In genomic region chr2L:21051873-21052736, dm6 we compare ENCODE assay signal across 4 fruit fly cellular contexts.
TF ChIP-seq lines count a peak whose summit lies in the region.

CG42238 (minus strand) TSS chr2L:21052164.

TF ChIP-seq in whole organism, adult, 20 proteins besides CTCF, POLR2A, EP300 and RAD21 (continued from another document):
- TF ChIP-seq kay (GFP tag; lab: Kevin White, UChicago; ENCODE audit: borderline replicate concordance), result no peak
- TF ChIP-seq cic (GFP tag; optimal IDR thresholded peaks at IDR 0.05; lab: Kevin White, UChicago), result no peak
TF ChIP-seq in whole organism, adult: peak in this region for 4.

TF ChIP-seq in whole organism, embryonic, 481 proteins besides CTCF, POLR2A, EP300 and RAD21 (continued from another document and continues in another):
- peak; percentile 6; the same call in 1 of the 2 replicates for TF ChIP-seq sisA (GFP tag; IDR thresholded peaks at IDR 0.05; lab: Robert Waterston, UW)
- TF ChIP-seq Bgb (GFP tag; IDR thresholded peaks at IDR 0.05; lab: Robert Waterston, UW; ENCODE audit: partially characterized antibody), result peak; percentile 54; the same call in 1 of the 2 replicates
- TF ChIP-seq sens-2 (GFP tag; IDR thresholded peaks at IDR 0.05; lab: Robert Waterston, UW), result no peak
- TF ChIP-seq CoRest (tag; optimal IDR thresholded peaks at IDR 0.05; lab: Kevin White, UChicago), result peak; percentile 24
- no peak for TF ChIP-seq danr (GFP tag; IDR thresholded peaks at IDR 0.05; lab: Robert Waterston, UW)
- TF ChIP-seq CG12769 (tag; optimal IDR thresholded peaks at IDR 0.05; lab: Kevin White, UChicago), result peak; percentile 40
- TF ChIP-seq CG14050 (GFP tag; IDR thresholded peaks at IDR 0.05; lab: Robert Waterston, UW), result peak; percentile 34; the same call in 1 of the 3 replicates
- no peak for TF ChIP-seq bigmax (GFP tag; optimal IDR thresholded peaks at IDR 0.05; lab: Kevin White, UChicago)
- no peak for TF ChIP-seq pros (GFP tag; optimal IDR thresholded peaks at IDR 0.05; lab: Kevin White, UChicago)
- TF ChIP-seq Sox100B (GFP tag; optimal IDR thresholded peaks at IDR 0.05; lab: Kevin White, UChicago), result no peak
- peak; percentile 23 for TF ChIP-seq ERR (GFP tag; optimal IDR thresholded peaks at IDR 0.05; lab: Kevin White, UChicago)
- no peak for TF ChIP-seq rib (GFP tag; IDR thresholded peaks at IDR 0.05; lab: Robert Waterston, UW)
- peak; percentile 28 for TF ChIP-seq CG7987 (GFP tag; optimal IDR thresholded peaks at IDR 0.05; lab: Kevin White, UChicago)
- TF ChIP-seq gsb-n (tag; optimal IDR thresholded peaks at IDR 0.05; lab: Kevin White, UChicago), result peak; percentile 15
- peak; percentile 47; the same call in 1 of the 2 replicates for TF ChIP-seq CG13287 (GFP tag; IDR thresholded peaks at IDR 0.05; lab: Robert Waterston, UW; ENCODE audit: partially characterized antibody)
- TF ChIP-seq CG6791 (GFP tag; IDR thresholded peaks at IDR 0.05; lab: Robert Waterston, UW; ENCODE audit: partially characterized antibody), result 0 out of 3 replicates have a peak, but pooled peaks have one; percentile 13
- TF ChIP-seq CG1647 (GFP tag; optimal IDR thresholded peaks at IDR 0.05; lab: Kevin White, UChicago), result no peak
- peak; percentile 10; the same call in 1 of the 3 replicates for TF ChIP-seq ken (GFP tag; IDR thresholded peaks at IDR 0.05; lab: Robert Waterston, UW)
- TF ChIP-seq Hr51 (GFP tag; optimal IDR thresholded peaks at IDR 0.05; lab: Kevin White, UChicago), result no peak
- TF ChIP-seq CHES-1-like (GFP tag; optimal IDR thresholded peaks at IDR 0.05; lab: Kevin White, UChicago), result peak; percentile 29
- peak; percentile 9 for TF ChIP-seq CG13624 (GFP tag; optimal IDR thresholded peaks at IDR 0.05; lab: Kevin White, UChicago)
- peak; percentile 79 for TF ChIP-seq Kr (GFP tag; optimal IDR thresholded peaks at IDR 0.05; lab: Kevin White, UChicago)
- no peak for TF ChIP-seq CG14965 (GFP tag; optimal IDR thresholded peaks at IDR 0.05; lab: Kevin White, UChicago; ENCODE audit: borderline replicate concordance)
- peak; percentile 1 for TF ChIP-seq nerfin-1 (tag; optimal IDR thresholded peaks at IDR 0.05; lab: Kevin White, UChicago)
- TF ChIP-seq CG17385 (GFP tag; optimal IDR thresholded peaks at IDR 0.05; lab: Kevin White, UChicago), result no peak
- no peak for TF ChIP-seq lov (optimal IDR thresholded peaks at IDR 0.05; lab: Kevin White, UChicago)
- 0 out of 3 replicates have a peak, but pooled peaks have one; percentile 50 for TF ChIP-seq lov (GFP tag; IDR thresholded peaks at IDR 0.05; lab: Robert Waterston, UW)
- TF ChIP-seq gfzf (GFP tag; optimal IDR thresholded peaks at IDR 0.05; lab: Kevin White, UChicago), result peak; percentile 88
- no peak for TF ChIP-seq CG1529 (GFP tag; optimal IDR thresholded peaks at IDR 0.05; lab: Kevin White, UChicago)
- TF ChIP-seq CG12659 (GFP tag; optimal IDR thresholded peaks at IDR 0.05; lab: Kevin White, UChicago), result peak; percentile 46
- TF ChIP-seq NC2β (GFP tag; optimal IDR thresholded peaks at IDR 0.05; lab: Kevin White, UChicago), result no peak
- peak; percentile 40; the same call in 1 of the 2 replicates for TF ChIP-seq CG32532 (GFP tag; IDR thresholded peaks at IDR 0.05; lab: Robert Waterston, UW)
- TF ChIP-seq nom (GFP tag; optimal IDR thresholded peaks at IDR 0.05; lab: Kevin White, UChicago), result peak; percentile 0
- peak; percentile 0 for TF ChIP-seq gem (tag; optimal IDR thresholded peaks at IDR 0.05; lab: Kevin White, UChicago)
- TF ChIP-seq E2f1 (GFP tag; IDR thresholded peaks at IDR 0.05; lab: Robert Waterston, UW), result peak; percentile 7; the same call in 1 of the 2 replicates
- peak; percentile 60 for TF ChIP-seq Myb (GFP tag; optimal IDR thresholded peaks at IDR 0.05; lab: Kevin White, UChicago)
- no peak for TF ChIP-seq Dek (tag; optimal IDR thresholded peaks at IDR 0.05; lab: Kevin White, UChicago)
- TF ChIP-seq Poxn (GFP tag; IDR thresholded peaks at IDR 0.05; lab: Robert Waterston, UW), result no peak
- TF ChIP-seq ci (GFP tag; IDR thresholded peaks at IDR 0.05; lab: Robert Waterston, UW), result peak; percentile 62; the same call in 2 of the 3 replicates
- 0 out of 2 replicates have a peak, but pooled peaks have one; percentile 23 for TF ChIP-seq Xrp1 (GFP tag; IDR thresholded peaks at IDR 0.05; lab: Robert Waterston, UW)

TF ChIP-seq in whole organism, prepupa, 60 proteins besides CTCF, POLR2A, EP300 and RAD21 (continued from another document):
- TF ChIP-seq CG15336 (GFP tag; IDR thresholded peaks at IDR 0.05; lab: Robert Waterston, UW) (no peak), dsx (GFP tag; optimal IDR thresholded peaks at IDR 0.05; lab: Kevin White, UChicago; ENCODE audit: poor library complexity, severe bottlenecking) (no peak), CG34406 (GFP tag; optimal IDR thresholded peaks at IDR 0.05; lab: Kevin White, UChicago) (no peak), CG11762 (GFP tag; optimal IDR thresholded peaks at IDR 0.05; lab: Kevin White, UChicago; ENCODE audit: insufficient read depth) (no peak), CG6808 (GFP tag; optimal IDR thresholded peaks at IDR 0.05; lab: Kevin White, UChicago) (no peak), vri (GFP tag; optimal IDR thresholded peaks at IDR 0.05; lab: Kevin White, UChicago) (peak; percentile 4), CG32006 (GFP tag; optimal IDR thresholded peaks at IDR 0.05; lab: Kevin White, UChicago) (no peak), Smox (GFP tag; optimal IDR thresholded peaks at IDR 0.05; lab: Kevin White, UChicago) (no peak), Eip78C (GFP tag; lab: Kevin White, UChicago) (peak; percentile 47), spab (GFP tag; optimal IDR thresholded peaks at IDR 0.05; lab: Kevin White, UChicago) (no peak), CG6276 (GFP tag; optimal IDR thresholded peaks at IDR 0.05; lab: Kevin White, UChicago) (no peak), CG3919 (GFP tag; optimal IDR thresholded peaks at IDR 0.05; lab: Kevin White, UChicago) (peak; percentile 23), Gug (GFP tag; IDR thresholded peaks at IDR 0.05; lab: Robert Waterston, UW) (no peak), Sox15 (GFP tag; optimal IDR thresholded peaks at IDR 0.05; lab: Kevin White, UChicago) (no peak), CG11902 (GFP tag; optimal IDR thresholded peaks at IDR 0.05; lab: Kevin White, UChicago) (no peak), CG7368 (GFP tag; optimal IDR thresholded peaks at IDR 0.05; lab: Kevin White, UChicago) (no peak), Lpt (GFP tag; optimal IDR thresholded peaks at IDR 0.05; lab: Kevin White, UChicago) (no peak), CG16779 (tag; optimal IDR thresholded peaks at IDR 0.05; lab: Kevin White, UChicago) (no peak), acj6 (GFP tag; optimal IDR thresholded peaks at IDR 0.05; lab: Kevin White, UChicago) (peak; percentile 0), Eip93F (GFP tag; optimal IDR thresholded peaks at IDR 0.05; lab: Kevin White, UChicago) (no peak), achi (GFP tag; optimal IDR thresholded peaks at IDR 0.05; lab: Kevin White, UChicago) (peak; percentile 11), dac (GFP tag; optimal IDR thresholded peaks at IDR 0.05; lab: Kevin White, UChicago) (no peak), Sox14 (GFP tag; optimal IDR thresholded peaks at IDR 0.05; lab: Kevin White, UChicago) (peak; percentile 31), CG31627 (GFP tag; optimal IDR thresholded peaks at IDR 0.05; lab: Kevin White, UChicago) (no peak), OdsH (GFP tag; optimal IDR thresholded peaks at IDR 0.05; lab: Kevin White, UChicago) (no peak), CG4318 (GFP tag; optimal IDR thresholded peaks at IDR 0.05; lab: Kevin White, UChicago) (no peak), CG10669 (GFP tag; optimal IDR thresholded peaks at IDR 0.05; lab: Kevin White, UChicago) (no peak), topi (GFP tag; optimal IDR thresholded peaks at IDR 0.05; lab: Kevin White, UChicago) (peak; percentile 10), esn (GFP tag; optimal IDR thresholded peaks at IDR 0.05; lab: Kevin White, UChicago) (no peak), CG3032 (tag; optimal IDR thresholded peaks at IDR 0.05; lab: Kevin White, UChicago) (no peak), Sox102F (GFP tag; optimal IDR thresholded peaks at IDR 0.05; lab: Kevin White, UChicago) (no peak), Ets21C (GFP tag; optimal IDR thresholded peaks at IDR 0.05; lab: Kevin White, UChicago) (no peak), CG6792 (GFP tag; optimal IDR thresholded peaks at IDR 0.05; lab: Kevin White, UChicago) (no peak), svp (GFP tag; lab: Kevin White, UChicago) (peak; percentile 81), Blimp-1 (GFP tag; optimal IDR thresholded peaks at IDR 0.05; lab: Kevin White, UChicago) (no peak), CG10631 (GFP tag; optimal IDR thresholded peaks at IDR 0.05; lab: Kevin White, UChicago) (peak; percentile 30), CG8632 (GFP tag; optimal IDR thresholded peaks at IDR 0.05; lab: Kevin White, UChicago) (no peak), CG6163 (GFP tag; IDR thresholded peaks at IDR 0.05; lab: Robert Waterston, UW) (0 out of 3 replicates have a peak, but pooled peaks have one; percentile 20), Hr4 (GFP tag; optimal IDR thresholded peaks at IDR 0.05; lab: Kevin White, UChicago) (no peak), CG9139 (GFP tag; optimal IDR thresholded peaks at IDR 0.05; lab: Kevin White, UChicago) (no peak)
TF ChIP-seq in whole organism, prepupa: peak in this region for 16.

TF ChIP-seq in whole organism, wandering third instar larva, 38 proteins besides CTCF, POLR2A, EP300 and RAD21 (continued from another document):
- TF ChIP-seq Dfd (GFP tag; optimal IDR thresholded peaks at IDR 0.05; lab: Kevin White, UChicago) (no peak), Mio (GFP tag; optimal IDR thresholded peaks at IDR 0.05; lab: Kevin White, UChicago) (no peak), CG9705 (GFP tag; optimal IDR thresholded peaks at IDR 0.05; lab: Kevin White, UChicago) (no peak), Myc (optimal IDR thresholded peaks at IDR 0.05; lab: Kevin White, UChicago) (no peak), GATAd (GFP tag; optimal IDR thresholded peaks at IDR 0.05; lab: Kevin White, UChicago) (no peak), rgr (GFP tag; optimal IDR thresholded peaks at IDR 0.05; lab: Kevin White, UChicago) (peak; percentile 31), tai (GFP tag; optimal IDR thresholded peaks at IDR 0.05; lab: Kevin White, UChicago) (no peak), foxo (GFP tag; optimal IDR thresholded peaks at IDR 0.05; lab: Kevin White, UChicago) (peak in 1 of 2 experiments; percentile 4)
